Fruit fly (Drosophila melanogaster) whole organism, adult: ENCODE data around the gene CG5265.

Source experiments
- CG11617 ChIP-seq: fragments of 200-800 bp; sonication (Bioruptor generic); optimal IDR thresholded peaks from 2 replicates; lab custom pipeline; 2017; ENCODE audit warnings: mild to moderate bottlenecking, missing biosample characterization, missing genetic modification reagents, missing genetic modification characterization
- CG12768 ChIP-seq: fragments of 200-800 bp; sonication (Bioruptor generic); optimal IDR thresholded peaks from 2 replicates; lab custom pipeline; 2017; ENCODE audit warnings: missing biosample characterization, missing genetic modification characterization, mild to moderate bottlenecking, moderate library complexity, missing genetic modification reagents
- CG14711 ChIP-seq: fragments of 200-800 bp; sonication (Bioruptor generic); optimal IDR thresholded peaks from 2 replicates; lab custom pipeline; 2018; ENCODE audit warnings: missing biosample characterization, mild to moderate bottlenecking, missing genetic modification characterization, moderate library complexity
- CG1620 ChIP-seq: fragments of 200-800 bp; sonication (Bioruptor generic); optimal IDR thresholded peaks from 2 replicates; lab custom pipeline; 2016; ENCODE audit warnings: missing biosample characterization, missing genetic modification characterization
- CG33017 ChIP-seq: fragments of 200-800 bp; sonication (Bioruptor generic); optimal IDR thresholded peaks from 2 replicates; lab custom pipeline; 2018; ENCODE audit warnings: missing biosample characterization, mild to moderate bottlenecking, missing genetic modification characterization, moderate library complexity
- CG5204 ChIP-seq: fragments of 200-800 bp; sonication (Bioruptor generic); optimal IDR thresholded peaks from 2 replicates; lab custom pipeline; 2016; ENCODE audit warnings: missing biosample characterization, missing genetic modification characterization
- CG7045 ChIP-seq: fragments of 200-800 bp; sonication (Bioruptor generic); optimal IDR thresholded peaks from 2 replicates; lab custom pipeline; 2017; ENCODE audit warnings: missing biosample characterization, mild to moderate bottlenecking, missing genetic modification characterization
- CG7101 ChIP-seq: fragments of 200-800 bp; sonication (Bioruptor generic); optimal IDR thresholded peaks from 2 replicates; lab custom pipeline; 2018; ENCODE audit warnings: missing biosample characterization, mild to moderate bottlenecking, missing genetic modification characterization, moderate library complexity
- Clk ChIP-seq: fragments of 200-800 bp; sonication (Bioruptor generic); optimal IDR thresholded peaks from 2 replicates; lab custom pipeline; 2017; ENCODE audit warnings: missing biosample characterization, missing genetic modification characterization
- Crg-1 ChIP-seq: fragments of 200-800 bp; sonication (Bioruptor generic); optimal IDR thresholded peaks from 2 replicates; lab custom pipeline; 2016; ENCODE audit warnings: missing biosample characterization, missing genetic modification characterization
- Hr96 ChIP-seq: fragments of 200-800 bp; sonication (Bioruptor generic); optimal IDR thresholded peaks from 2 replicates; lab custom pipeline; 2016; ENCODE audit warnings: missing biosample characterization, missing genetic modification characterization
- Mnt ChIP-seq: fragments of 200-800 bp; sonication (Bioruptor generic); optimal IDR thresholded peaks from 2 replicates; lab custom pipeline; 2016; ENCODE audit warnings: missing biosample characterization, mild to moderate bottlenecking, missing genetic modification characterization
- bab1 ChIP-seq: fragments of 200-800 bp; sonication (Bioruptor generic); optimal IDR thresholded peaks from 3 replicates; lab custom pipeline; 2019; ENCODE audit warnings: missing biosample characterization, mild to moderate bottlenecking, missing genetic modification characterization, moderate library complexity
- cic ChIP-seq: fragments of 200-800 bp; sonication (Bioruptor generic); optimal IDR thresholded peaks from 2 replicates; lab custom pipeline; 2017; ENCODE audit warnings: missing biosample characterization, mild to moderate bottlenecking, missing genetic modification characterization, moderate library complexity
- cnc ChIP-seq, 2 experiments: fragments of >200 bp; optimal IDR thresholded peaks; 2 replicates each; lab custom pipeline; 2017
- kay ChIP-seq: fragments of 200-800 bp; sonication (Bioruptor generic); peaks from one replicate; lab custom pipeline; 2016; ENCODE audit warnings: missing biosample characterization, missing genetic modification characterization, borderline replicate concordance
- ovo ChIP-seq: fragments of 200-800 bp; sonication (Bioruptor generic); optimal IDR thresholded peaks from 2 replicates; lab custom pipeline; 2016; ENCODE audit warnings: missing biosample characterization, missing genetic modification characterization
- pad ChIP-seq: fragments of 200-800 bp; sonication (Bioruptor generic); optimal IDR thresholded peaks from 3 replicates; lab custom pipeline; 2017; ENCODE audit warnings: missing biosample characterization, missing genetic modification characterization, mild to moderate bottlenecking, moderate library complexity, missing genetic modification reagents
- tj ChIP-seq: fragments of 200-800 bp; sonication (Bioruptor generic); optimal IDR thresholded peaks from 3 replicates; lab custom pipeline; 2017; ENCODE audit warnings: missing biosample characterization, mild to moderate bottlenecking, missing genetic modification characterization, moderate library complexity
- toe ChIP-seq: fragments of 200-800 bp; sonication (Bioruptor generic); optimal IDR thresholded peaks from 2 replicates; lab custom pipeline; 2016; ENCODE audit warnings: missing biosample characterization, missing genetic modification characterization

CG5265 gene

dm6 chr3R:17147647-17148244 lies 8.9 kb downstream of the CG5265 start:
- TF ChIP-seq toe (GFP tag; lab: Kevin White, UChicago): no peak
- TF ChIP-seq Mnt (GFP tag; lab: Kevin White, UChicago): peak; percentile 43
- TF ChIP-seq CG7101 (tag; lab: Kevin White, UChicago): peak; percentile 7

DNA sequence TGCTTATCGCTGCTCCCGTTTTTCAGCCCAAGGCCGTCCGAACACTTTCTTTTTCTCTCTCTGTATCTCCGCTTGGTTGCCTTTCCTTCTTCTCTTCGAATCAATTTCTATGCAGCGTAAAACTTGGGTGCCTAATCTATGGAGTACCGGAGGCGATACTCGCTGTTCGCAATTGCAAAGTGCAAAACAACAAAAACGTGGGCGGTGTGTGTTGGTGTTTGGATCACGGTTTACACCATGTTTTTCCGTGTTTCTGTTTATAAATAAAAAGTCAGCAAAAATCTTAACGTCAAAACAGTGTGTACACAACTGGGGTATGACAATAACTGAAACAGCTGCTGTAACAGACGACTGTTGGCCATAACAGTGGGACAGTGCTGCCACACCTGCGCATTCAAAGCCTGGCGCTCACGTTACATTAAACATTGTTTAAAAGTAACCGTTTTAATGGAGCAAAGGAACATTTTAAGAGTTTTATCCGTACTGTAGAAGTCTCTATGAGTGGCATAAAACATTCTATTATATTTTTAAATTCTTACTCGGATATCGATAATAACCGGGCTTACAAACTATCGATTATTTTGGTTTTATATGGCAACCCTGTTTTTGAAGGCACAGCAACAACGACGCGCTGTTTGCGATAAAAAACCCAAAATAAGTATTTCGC lies 10.4 kb downstream of the CG5265 start, which contains the start of the genes m-cup and Det:
Gene m-cup, minus strand, starts transcription at position 333 of the 667 bp plus-strand sequence.
Gene Det, plus strand, starts transcription at position 588 of the 667 bp plus-strand sequence.
- TF ChIP-seq cnc (optimal IDR thresholded peaks at IDR 0.05; lab: Kevin White, UChicago) (no peak), CG14711 (tag; lab: Kevin White, UChicago) (peak; percentile 89), Hr96 (GFP tag; lab: Kevin White, UChicago) (peak; percentile 46), kay (GFP tag; lab: Kevin White, UChicago) (peak; percentile 17), CG12768 (no peak), Clk (no peak), CG33017 (tag; lab: Kevin White, UChicago) (no peak), CG11617 (GFP tag; lab: Kevin White, UChicago) (no peak), pad (peak; percentile 25), tj (GFP tag; lab: Kevin White, UChicago) (peak; percentile 89), CG5204 (peak; percentile 56), bab1 (GFP tag; lab: Kevin White, UChicago) (peak; percentile 75), toe (GFP tag; lab: Kevin White, UChicago) (peak; percentile 54), CG7045 (GFP tag; lab: Kevin White, UChicago) (no peak), Mnt (GFP tag; lab: Kevin White, UChicago) (peak; percentile 24), cic (no peak), CG7101 (tag; lab: Kevin White, UChicago) (no peak), Crg-1 (GFP tag; lab: Kevin White, UChicago) (no peak), CG1620 (GFP tag; lab: Kevin White, UChicago) (peak; percentile 62), ovo (no peak)

- TF ChIP-seq cnc (optimal IDR thresholded peaks at IDR 0.05; lab: Kevin White, UChicago) (no peak), ovo (no peak), pad (no peak), CG12768 (no peak), Clk (no peak), tj (GFP tag; lab: Kevin White, UChicago) (no peak), CG33017 (tag; lab: Kevin White, UChicago) (no peak), CG7101 (tag; lab: Kevin White, UChicago) (no peak), bab1 (GFP tag; lab: Kevin White, UChicago) (no peak), Mnt (GFP tag; lab: Kevin White, UChicago) (no peak), CG7045 (GFP tag; lab: Kevin White, UChicago) (no peak), CG5204 (no peak)
Measured at dm6 chr3R:17150287-17150686, 11.5 kb downstream of the CG5265 start, which contains the start of gene Smug. Gene Smug, plus strand, starts transcription at chr3R:17150587.

dm6 chr3R:17151376-17152026 lies 12.7 kb downstream of the CG5265 start, which contains the start of gene CG5292:
Gene CG5292, plus strand, starts transcription at chr3R:17151861.
- TF ChIP-seq pad (peak; percentile 31), kay (GFP tag; lab: Kevin White, UChicago) (no peak), ovo (peak; percentile 55), CG14711 (tag; lab: Kevin White, UChicago) (peak; percentile 48), Hr96 (GFP tag; lab: Kevin White, UChicago) (peak; percentile 34), Mnt (GFP tag; lab: Kevin White, UChicago) (peak; percentile 80), CG33017 (tag; lab: Kevin White, UChicago) (peak; percentile 65), Clk (no peak), CG1620 (GFP tag; lab: Kevin White, UChicago) (peak; percentile 54), CG7045 (GFP tag; lab: Kevin White, UChicago) (peak; percentile 12), CG11617 (GFP tag; lab: Kevin White, UChicago) (peak; percentile 46), cic (no peak), CG7101 (tag; lab: Kevin White, UChicago) (peak; percentile 64), Crg-1 (GFP tag; lab: Kevin White, UChicago) (peak; percentile 38), cnc (optimal IDR thresholded peaks at IDR 0.05; lab: Kevin White, UChicago) (no peak), CG5204 (peak; percentile 41), CG12768 (no peak), tj (GFP tag; lab: Kevin White, UChicago) (peak; percentile 37), bab1 (GFP tag; lab: Kevin White, UChicago) (peak; percentile 70), toe (GFP tag; lab: Kevin White, UChicago) (peak; percentile 52)

DNA sequence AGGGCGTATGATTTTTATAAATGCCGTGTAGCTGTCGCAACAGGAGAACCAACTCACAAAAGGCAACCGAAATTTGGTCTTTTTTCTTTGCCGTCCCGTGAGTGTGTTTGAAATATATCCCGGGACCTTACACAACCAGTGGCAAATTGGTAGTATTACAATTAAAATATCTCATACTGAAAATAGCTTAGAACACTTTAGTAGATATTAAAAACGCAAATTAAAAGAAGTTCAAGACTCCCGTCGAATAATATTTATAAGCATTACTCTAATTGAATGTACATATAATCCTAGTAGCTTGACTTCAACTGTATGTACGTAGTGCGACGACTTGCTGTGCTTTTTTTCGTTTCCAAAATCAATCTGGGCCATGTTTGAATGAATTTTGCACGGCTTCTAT lies 39.3 kb downstream of the CG5265 start:
- no peak for TF ChIP-seq CG1620 (GFP tag; lab: Kevin White, UChicago)
- no peak for TF ChIP-seq CG33017 (tag; lab: Kevin White, UChicago)
- TF ChIP-seq CG11617 (GFP tag; lab: Kevin White, UChicago): no peak
- TF ChIP-seq cic: no peak
- no peak for TF ChIP-seq Crg-1 (GFP tag; lab: Kevin White, UChicago)
- TF ChIP-seq CG12768: no peak
- TF ChIP-seq CG5204: no peak
- TF ChIP-seq CG14711 (tag; lab: Kevin White, UChicago): no peak
